Worm (Caenorhabditis elegans): Measurements from ENCODE around the gene F38B7.11.

F38B7.11 gene

ce11 chrV:11545227-11545626 is 1.7 kb upstream of the F38B7.11 start, which contains the start of gene F38B7.10:
TSS of gene F38B7.10 (plus strand) at chrV:11545527.
- no peak for TF ChIP-seq F33H1.4 (GFP tag; IDR thresholded peaks at IDR 0.05)
- TF ChIP-seq tbx-9 (tag; optimal IDR thresholded peaks at IDR 0.05; ENCODE audit: borderline replicate concordance): no peak
- no peak for TF ChIP-seq dpl-1 (GFP tag; optimal IDR thresholded peaks at IDR 0.05)
- no peak for TF ChIP-seq lsy-27 (tag; optimal IDR thresholded peaks at IDR 0.05; ENCODE audit: borderline replicate concordance, insufficient read depth)
- no peak for TF ChIP-seq ztf-3 (GFP tag; optimal IDR thresholded peaks at IDR 0.05)
- no peak for TF ChIP-seq snpc-4 (GFP tag; optimal IDR thresholded peaks at IDR 0.05)
- no peak for TF ChIP-seq snpc-4 (tag; optimal IDR thresholded peaks at IDR 0.05)
- no peak for TF ChIP-seq lin-40 (tag; optimal IDR thresholded peaks at IDR 0.05)
- no peak for TF ChIP-seq F10E7.11 (tag; optimal IDR thresholded peaks at IDR 0.05)

DNA sequence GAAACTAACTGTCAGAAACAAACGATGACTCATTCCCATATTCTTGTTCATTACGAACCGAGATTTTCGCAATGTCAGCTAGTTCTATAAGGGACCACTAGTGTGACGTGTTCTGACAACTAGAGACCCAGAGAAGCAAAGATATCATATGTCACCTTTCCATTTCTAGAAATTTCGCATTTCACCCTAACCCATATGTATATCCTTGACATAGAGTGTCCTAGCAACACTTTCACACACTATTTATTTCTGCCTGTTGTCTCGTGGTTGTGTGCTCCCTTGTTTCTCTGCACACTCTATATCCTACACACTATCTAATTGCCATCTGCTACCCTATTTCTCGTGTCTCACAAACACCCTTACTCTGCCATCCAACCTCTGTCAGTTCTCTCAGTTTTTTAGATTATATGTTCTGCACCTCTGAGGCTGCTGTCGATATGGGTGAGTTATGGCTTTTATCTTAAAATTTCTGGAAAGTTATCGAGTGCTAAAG is 2.1 kb downstream of the F38B7.11 start, which contains the start of the genes F38B7.17 and F38B7.3:
F38B7.17 (minus strand) TSS at position 51 of the 493 bp plus-strand sequence.
F38B7.3 (plus strand) TSS at position 194 of the 493 bp plus-strand sequence.
- TF ChIP-seq ztf-18 (tag; optimal IDR thresholded peaks at IDR 0.05): peak; percentile 29
- TF ChIP-seq lin-26 (GFP tag; IDR thresholded peaks at IDR 0.05): no peak
- TF ChIP-seq attf-5 (GFP tag; optimal IDR thresholded peaks at IDR 0.05): peak; percentile 60
- peak in 1 of 3 experiments; percentile 32 for TF ChIP-seq lin-35 (GFP tag; optimal IDR thresholded peaks at IDR 0.05)
- TF ChIP-seq mcd-1 (GFP tag; IDR thresholded peaks at IDR 0.05): no peak
- no peak for TF ChIP-seq madf-8 (GFP tag; conservative IDR thresholded peaks at IDR 0.05)
- peak; percentile 18 for TF ChIP-seq tbp1 (GFP tag; optimal IDR thresholded peaks at IDR 0.05)
- TF ChIP-seq ZK185.1 (tag; optimal IDR thresholded peaks at IDR 0.05; ENCODE audit: poor library complexity, severe bottlenecking): no peak
- TF ChIP-seq ccch-3 (GFP tag; optimal IDR thresholded peaks at IDR 0.05): no peak
- TF ChIP-seq B0336.3 (GFP tag; IDR thresholded peaks at IDR 0.05): no peak
- TF ChIP-seq hmg-1.2 (GFP tag; IDR thresholded peaks at IDR 0.05): peak; percentile 90
- peak; percentile 56 for TF ChIP-seq nhr-80 (tag; optimal IDR thresholded peaks at IDR 0.05)
- 0 out of 2 replicates have a peak, but pooled peaks have one; percentile 19 for TF ChIP-seq dox-1 (GFP tag; IDR thresholded peaks at IDR 0.05)
- TF ChIP-seq ceh-27 (GFP tag; optimal IDR thresholded peaks at IDR 0.05): peak; percentile 15
- peak; percentile 30 for TF ChIP-seq ztf-26 (tag; optimal IDR thresholded peaks at IDR 0.05)
- no peak for TF ChIP-seq F37B4.10 (GFP tag; IDR thresholded peaks at IDR 0.05)
- TF ChIP-seq cebp-1 (GFP tag; IDR thresholded peaks at IDR 0.05): no peak
- TF ChIP-seq cebp-1 (tag; optimal IDR thresholded peaks at IDR 0.05): peak; percentile 64
- TF ChIP-seq ets-4 (GFP tag; optimal IDR thresholded peaks at IDR 0.05): no peak
- TF ChIP-seq snpc-4 (GFP tag; optimal IDR thresholded peaks at IDR 0.05): no peak
- peak in 3 of 4 experiments; percentile 6 to 48 (median 6) for TF ChIP-seq snpc-4 (tag; optimal IDR thresholded peaks at IDR 0.05)
- TF ChIP-seq lin-54 (GFP tag; optimal IDR thresholded peaks at IDR 0.05): peak; percentile 15
- peak; percentile 28 for TF ChIP-seq K12H6.12 (tag; optimal IDR thresholded peaks at IDR 0.05)
- no peak for TF ChIP-seq nhr-120 (GFP tag; IDR thresholded peaks at IDR 0.05)
- no peak for TF ChIP-seq egl-44 (GFP tag; IDR thresholded peaks at IDR 0.05)

ce11 chrV:11552379-11552778 is 5.5 kb downstream of the F38B7.11 start, which contains the start of gene srx-85:
TSS of gene srx-85 (plus strand) at chrV:11552679.
- TF ChIP-seq let-607 (tag; optimal IDR thresholded peaks at IDR 0.05): no peak
- no peak for TF ChIP-seq ztf-22 (GFP tag; optimal IDR thresholded peaks at IDR 0.05)
- no peak for TF ChIP-seq akir-1 (GFP tag; optimal IDR thresholded peaks at IDR 0.05)
- no peak for TF ChIP-seq zfh-2 (GFP tag; conservative IDR thresholded peaks at IDR 0.05)
- TF ChIP-seq mes-4 (tag; optimal IDR thresholded peaks at IDR 0.05): no peak
- no peak for TF ChIP-seq T07F8.4 (tag; optimal IDR thresholded peaks at IDR 0.05)
- TF ChIP-seq mcd-1 (GFP tag; IDR thresholded peaks at IDR 0.05): no peak
- TF ChIP-seq let-526 (GFP tag; IDR thresholded peaks at IDR 0.05): no peak
- TF ChIP-seq hlh-12 (tag; optimal IDR thresholded peaks at IDR 0.05): no peak
- TF ChIP-seq hmg-20 (GFP tag; IDR thresholded peaks at IDR 0.05): no peak
- TF ChIP-seq bed-1 (GFP tag; IDR thresholded peaks at IDR 0.05): no peak
- TF ChIP-seq F23B12.7 (tag; optimal IDR thresholded peaks at IDR 0.05; ENCODE audit: insufficient read depth): no peak
- no peak for TF ChIP-seq nhr-90 (tag; optimal IDR thresholded peaks at IDR 0.05)
- no peak for TF ChIP-seq B0035.1 (tag; optimal IDR thresholded peaks at IDR 0.05)
- no peak for TF ChIP-seq lin-26 (GFP tag; IDR thresholded peaks at IDR 0.05)
- no peak for TF ChIP-seq him-1 (tag; optimal IDR thresholded peaks at IDR 0.05)

Measured in whole organism, young adult.